6 worm cellular contexts compared by ENCODE assay signal in genomic region chrV:12963192-12963591, ce11.
TF ChIP-seq lines count a peak whose summit lies in the region.

TSS of gene hrg-9 (minus strand) at chrV:12963343.

TF ChIP-seq in whole organism, L1 larva, 84 proteins besides CTCF, POLR2A, EP300 and RAD21 (continues in another document):
- no peak for TF ChIP-seq ets-5 (GFP tag; IDR thresholded peaks at IDR 0.05; lab: Robert Waterston, UW)
- TF ChIP-seq efl-3 (GFP tag; optimal IDR thresholded peaks at IDR 0.05; lab: Kevin White, UChicago), result no peak
- TF ChIP-seq nhr-71 (tag; optimal IDR thresholded peaks at IDR 0.05; lab: Kevin White, UChicago), result peak; percentile 24
- TF ChIP-seq C04F5.9 (tag; optimal IDR thresholded peaks at IDR 0.05; lab: Kevin White, UChicago), result no peak
- no peak for TF ChIP-seq unc-30 (tag; optimal IDR thresholded peaks at IDR 0.05; lab: Kevin White, UChicago)
- no peak for TF ChIP-seq unc-62 (GFP tag; optimal IDR thresholded peaks at IDR 0.05; lab: Kevin White, UChicago)
- peak; percentile 45 for TF ChIP-seq lin-14 (GFP tag; optimal IDR thresholded peaks at IDR 0.05; lab: Kevin White, UChicago)
- TF ChIP-seq nhr-76 (tag; optimal IDR thresholded peaks at IDR 0.05; lab: Kevin White, UChicago), result no peak
- TF ChIP-seq elt-2 (tag; optimal IDR thresholded peaks at IDR 0.05; lab: Kevin White, UChicago), result peak; percentile 47
- TF ChIP-seq efl-1 (optimal IDR thresholded peaks at IDR 0.05; lab: Kevin White, UChicago), result no peak
- TF ChIP-seq efl-1 (GFP tag; optimal IDR thresholded peaks at IDR 0.05 in 1 of 2; lab: Kevin White, UChicago), result peak in 1 of 2 experiments; percentile 70
- TF ChIP-seq unc-130 (tag; optimal IDR thresholded peaks at IDR 0.05; lab: Kevin White, UChicago), result no peak
- peak; percentile 9 for TF ChIP-seq blmp-1 (tag; optimal IDR thresholded peaks at IDR 0.05; lab: Kevin White, UChicago)
- peak; percentile 31 for TF ChIP-seq mep-1 (tag; optimal IDR thresholded peaks at IDR 0.05; lab: Kevin White, UChicago)
- TF ChIP-seq hlh-17 (GFP tag; optimal IDR thresholded peaks at IDR 0.05; lab: Kevin White, UChicago; ENCODE audit: borderline replicate concordance), result no peak

TF ChIP-seq in whole organism, L2 larva, 48 proteins besides CTCF, POLR2A, EP300 and RAD21 (continues in another document):
- TF ChIP-seq nhr-25 (tag; optimal IDR thresholded peaks at IDR 0.05; lab: Kevin White, UChicago) (peak; percentile 34), zag-1 (tag; optimal IDR thresholded peaks at IDR 0.05; lab: Kevin White, UChicago) (no peak), nhr-12 (tag; optimal IDR thresholded peaks at IDR 0.05; lab: Kevin White, UChicago) (no peak), nhr-11 (tag; optimal IDR thresholded peaks at IDR 0.05; lab: Kevin White, UChicago) (no peak), aly-2 (tag; optimal IDR thresholded peaks at IDR 0.05; lab: Kevin White, UChicago) (no peak), gmeb-1 (tag; optimal IDR thresholded peaks at IDR 0.05; lab: Kevin White, UChicago) (no peak), nhr-237 (tag; optimal IDR thresholded peaks at IDR 0.05; lab: Kevin White, UChicago) (no peak), dmd-4 (tag; optimal IDR thresholded peaks at IDR 0.05; lab: Kevin White, UChicago) (no peak), unc-62 (GFP tag; optimal IDR thresholded peaks at IDR 0.05; lab: Kevin White, UChicago) (no peak), nhr-77 (tag; optimal IDR thresholded peaks at IDR 0.05; lab: Kevin White, UChicago) (no peak), lin-39 (tag; optimal IDR thresholded peaks at IDR 0.05; lab: Kevin White, UChicago) (no peak), nhr-129 (tag; optimal IDR thresholded peaks at IDR 0.05; lab: Kevin White, UChicago) (peak; percentile 96), lsy-2 (tag; optimal IDR thresholded peaks at IDR 0.05; lab: Kevin White, UChicago) (peak in 1 of 2 experiments; percentile 33), alr-1 (tag; optimal IDR thresholded peaks at IDR 0.05; lab: Kevin White, UChicago) (no peak), nhr-23 (tag; optimal IDR thresholded peaks at IDR 0.05; lab: Kevin White, UChicago) (no peak), crh-2 (tag; optimal IDR thresholded peaks at IDR 0.05; lab: Kevin White, UChicago) (peak; percentile 3)

TF ChIP-seq in whole organism, L3 larva, 47 proteins besides CTCF, POLR2A, EP300 and RAD21:
- TF ChIP-seq nhr-23 (tag; optimal IDR thresholded peaks at IDR 0.05; lab: Kevin White, UChicago) (no peak), pqm-1 (tag; optimal IDR thresholded peaks at IDR 0.05; lab: Kevin White, UChicago) (no peak), ama-1 (optimal IDR thresholded peaks at IDR 0.05; lab: Kevin White, UChicago) (no peak), pha-4 (tag; optimal IDR thresholded peaks at IDR 0.05; lab: Kevin White, UChicago) (peak; percentile 55), elt-2 (tag; optimal IDR thresholded peaks at IDR 0.05; lab: Kevin White, UChicago) (peak; percentile 37)

TF ChIP-seq in whole organism, L4 larva, 104 proteins besides CTCF, POLR2A, EP300 and RAD21 (continues in another document):
- TF ChIP-seq daf-16 (GFP tag; optimal IDR thresholded peaks at IDR 0.05; lab: Kevin White, UChicago) (peak in 1 of 2 experiments; percentile 47), daf-16 (tag; optimal IDR thresholded peaks at IDR 0.05; lab: Kevin White, UChicago) (peak; percentile 23), attf-4 (tag; optimal IDR thresholded peaks at IDR 0.05; lab: Kevin White, UChicago) (no peak), php-3 (GFP tag; IDR thresholded peaks at IDR 0.05; lab: Robert Waterston, UW) (no peak), ztf-7 (tag; optimal IDR thresholded peaks at IDR 0.05; lab: Kevin White, UChicago) (peak; percentile 95), aly-2 (tag; optimal IDR thresholded peaks at IDR 0.05; lab: Kevin White, UChicago) (no peak), lsy-2 (tag; optimal IDR thresholded peaks at IDR 0.05; lab: Kevin White, UChicago) (peak in 1 of 2 experiments; percentile 28), ceh-32 (tag; optimal IDR thresholded peaks at IDR 0.05; lab: Kevin White, UChicago; ENCODE audit: poor library complexity) (no peak), lir-3 (tag; optimal IDR thresholded peaks at IDR 0.05; lab: Kevin White, UChicago) (no peak), T26A8.4 (GFP tag; IDR thresholded peaks at IDR 0.05; lab: Robert Waterston, UW) (no peak), dpl-1 (GFP tag; optimal IDR thresholded peaks at IDR 0.05; lab: Kevin White, UChicago) (no peak), nhr-11 (tag; optimal IDR thresholded peaks at IDR 0.05; lab: Kevin White, UChicago) (no peak), cey-2 (tag; optimal IDR thresholded peaks at IDR 0.05; lab: Kevin White, UChicago; ENCODE audit: borderline replicate concordance, insufficient read depth) (no peak), hlh-30 (tag; optimal IDR thresholded peaks at IDR 0.05; lab: Kevin White, UChicago; ENCODE audit: insufficient read depth) (peak; percentile 38), lin-39 (tag; optimal IDR thresholded peaks at IDR 0.05; lab: Kevin White, UChicago) (no peak), unc-130 (GFP tag; optimal IDR thresholded peaks at IDR 0.05; lab: Kevin White, UChicago) (no peak), ZK546.5 (tag; optimal IDR thresholded peaks at IDR 0.05; lab: Kevin White, UChicago) (no peak), F37D6.2 (tag; optimal IDR thresholded peaks at IDR 0.05; lab: Kevin White, UChicago) (no peak), lin-13 (GFP tag; optimal IDR thresholded peaks at IDR 0.05; lab: Kevin White, UChicago) (no peak), lin-38 (GFP tag; IDR thresholded peaks at IDR 0.05; lab: Robert Waterston, UW) (no peak)

TF ChIP-seq in whole organism, late embryonic, 69 proteins besides CTCF, POLR2A, EP300 and RAD21:
- peak; percentile 57 for TF ChIP-seq elt-2 (tag; optimal IDR thresholded peaks at IDR 0.05; lab: Kevin White, UChicago)
- no peak for TF ChIP-seq ceh-31 (tag; optimal IDR thresholded peaks at IDR 0.05; lab: Kevin White, UChicago)
- TF ChIP-seq ceh-19 (GFP tag; optimal IDR thresholded peaks at IDR 0.05; lab: Kevin White, UChicago), result no peak
- TF ChIP-seq sox-4 (tag; optimal IDR thresholded peaks at IDR 0.05; lab: Kevin White, UChicago), result no peak
- TF ChIP-seq pqm-1 (tag; optimal IDR thresholded peaks at IDR 0.05; lab: Kevin White, UChicago), result no peak
TF ChIP-seq in whole organism, late embryonic: peak in this region for 1.

TF ChIP-seq in whole organism, mixed stage, embryonic, 35 proteins besides CTCF, POLR2A, EP300 and RAD21:
- TF ChIP-seq bed-3 (GFP tag; optimal IDR thresholded peaks at IDR 0.05; lab: Kevin White, UChicago), result no peak
- no peak for TF ChIP-seq flh-1 (GFP tag; optimal IDR thresholded peaks at IDR 0.05; lab: Kevin White, UChicago)
- peak; percentile 62 for TF ChIP-seq zip-8 (tag; optimal IDR thresholded peaks at IDR 0.05; lab: Kevin White, UChicago)
- TF ChIP-seq lin-32 (GFP tag; optimal IDR thresholded peaks at IDR 0.05; lab: Kevin White, UChicago), result no peak
- TF ChIP-seq unc-62 (GFP tag; optimal IDR thresholded peaks at IDR 0.05; lab: Kevin White, UChicago), result no peak
- TF ChIP-seq ham-2 (GFP tag; optimal IDR thresholded peaks at IDR 0.05; lab: Kevin White, UChicago), result no peak
- no peak for TF ChIP-seq sptf-1 (tag; optimal IDR thresholded peaks at IDR 0.05; lab: Kevin White, UChicago)
- TF ChIP-seq blmp-1 (tag; optimal IDR thresholded peaks at IDR 0.05; lab: Kevin White, UChicago), result no peak

Comparison
In these comparisons a context has a peak if more than half of its experiments do, and no peak if none do; other contexts are left out.
1. Of the 29 proteins assayed by ChIP-seq in both whole organism, L4 larva and whole organism, L1 larva: peak only in whole organism, L4 larva: nhr-28; only in whole organism, L1 larva: mep-1; in both: none; in neither: 26; mixed calls (peak in some experiments, not most) for 1.